Worm (Caenorhabditis elegans) whole organism, L3 larva: Measurements from ENCODE around the gene K02D10.4.
A peak's percentile ranks its signal among the peaks of the same experiment; 100 is the strongest.

Experiments used
- R02D3.7 ChIP-seq: fragments of 150-350 bp; optimal IDR thresholded peaks from 2 replicates; lab custom pipeline; 2014; ENCODE audit warnings: missing biosample characterization, missing genetic modification characterization
- aly-2 ChIP-seq: fragments of 150-350 bp; optimal IDR thresholded peaks from 2 replicates; lab custom pipeline; 2014; ENCODE audit warnings: missing biosample characterization, missing genetic modification characterization
- ama-1 ChIP-seq: fragments of 150-350 bp; optimal IDR thresholded peaks from 2 replicates; lab custom pipeline; 2018
- ceh-16 ChIP-seq: sonication (generic microtip); optimal IDR thresholded peaks from 2 replicates; lab custom pipeline; 2017; ENCODE audit warnings: missing biosample characterization, missing genetic modification characterization
- ceh-28 ChIP-seq: fragments of 150-350 bp; optimal IDR thresholded peaks from 2 replicates; lab custom pipeline; 2014; ENCODE audit warnings: missing biosample characterization, missing genetic modification reagents, missing genetic modification characterization
- ceh-82 ChIP-seq: fragments of 150-350 bp; optimal IDR thresholded peaks from 2 replicates; lab custom pipeline; 2014; ENCODE audit warnings: missing biosample characterization, missing genetic modification characterization
- ceh-9 ChIP-seq: sonication (generic microtip); optimal IDR thresholded peaks from 2 replicates; lab custom pipeline; 2018; ENCODE audit warnings: missing biosample characterization, missing genetic modification characterization
- daf-12 ChIP-seq: fragments of 150-350 bp; optimal IDR thresholded peaks from 2 replicates; lab custom pipeline; 2014; ENCODE audit warnings: missing biosample characterization, missing genetic modification reagents, missing genetic modification characterization
- egl-27 ChIP-seq: sonication (generic microtip); optimal IDR thresholded peaks from 4 replicates; lab custom pipeline; 2017; ENCODE audit warnings: missing biosample characterization, missing genetic modification reagents, missing genetic modification characterization
- egl-5 ChIP-seq: fragments of 150-350 bp; optimal IDR thresholded peaks from 2 replicates; lab custom pipeline; 2017; ENCODE audit warnings: missing biosample characterization, missing genetic modification reagents, missing genetic modification characterization, inconsistent platforms
- elt-1 ChIP-seq: fragments of 150-350 bp; optimal IDR thresholded peaks from 2 replicates; lab custom pipeline; 2014; ENCODE audit warnings: missing biosample characterization, missing genetic modification characterization
- elt-2 ChIP-seq: sonication (generic microtip); optimal IDR thresholded peaks from 2 replicates; lab custom pipeline; 2016; ENCODE audit warnings: missing genetic modification reagents, mild to moderate bottlenecking, missing genetic modification characterization, missing compliant biosample characterization
- elt-3 ChIP-seq, 3 experiments: fragments of 150-350 bp in 1 of 3; sonication (generic microtip) in 2 of 3; optimal IDR thresholded peaks; 2 replicates in 2 of 3; 4 replicates in 1 of 3; lab custom pipeline; 2014 to 2017; ENCODE audit warnings: missing biosample characterization in 3 of 3, missing genetic modification characterization in 3 of 3
- eor-1 ChIP-seq, 2 experiments: fragments of 150-350 bp; optimal IDR thresholded peaks; 2 replicates each; lab custom pipeline; 2014 to 2018; ENCODE audit warnings: missing biosample characterization in 2 of 2, missing genetic modification characterization in 2 of 2
- fkh-10 ChIP-seq: sonication (generic microtip); optimal IDR thresholded peaks from 2 replicates; lab custom pipeline; 2017; ENCODE audit warnings: missing biosample characterization, missing genetic modification reagents, missing genetic modification characterization
- fkh-2 ChIP-seq: fragments of 150-350 bp; optimal IDR thresholded peaks from 2 replicates; lab custom pipeline; 2014; ENCODE audit warnings: missing biosample characterization, missing genetic modification reagents, missing genetic modification characterization
- fos-1 ChIP-seq: fragments of 150-350 bp; optimal IDR thresholded peaks from 2 replicates; lab custom pipeline; 2014; ENCODE audit warnings: missing biosample characterization, missing genetic modification characterization
- hmg-11 ChIP-seq: sonication (generic microtip); optimal IDR thresholded peaks from 2 replicates; lab custom pipeline; 2016; ENCODE audit warnings: missing genetic modification characterization, missing compliant biosample characterization
- jun-1 ChIP-seq: fragments of 150-350 bp; optimal IDR thresholded peaks from 2 replicates; lab custom pipeline; 2014; ENCODE audit warnings: missing biosample characterization, missing genetic modification reagents, missing genetic modification characterization
- lin-15B ChIP-seq: fragments of 150-350 bp; optimal IDR thresholded peaks from 2 replicates; lab custom pipeline; 2014; ENCODE audit warnings: missing biosample characterization, missing genetic modification characterization
- lin-39 ChIP-seq: fragments of 150-350 bp; optimal IDR thresholded peaks from 2 replicates; lab custom pipeline; 2018; ENCODE audit warnings: missing biosample characterization, missing genetic modification reagents, missing genetic modification characterization
- lsy-12 ChIP-seq: sonication (generic microtip); optimal IDR thresholded peaks from 2 replicates; lab custom pipeline; 2016; ENCODE audit warnings: mild to moderate bottlenecking, missing genetic modification characterization, missing compliant biosample characterization
- mdl-1 ChIP-seq: fragments of 150-350 bp; optimal IDR thresholded peaks from 2 replicates; lab custom pipeline; 2014; ENCODE audit warnings: missing biosample characterization, missing genetic modification characterization
- mml-1 ChIP-seq: fragments of 150-350 bp; sonication (generic microtip); optimal IDR thresholded peaks from 3 replicates; lab custom pipeline; 2014; ENCODE audit warnings: missing biosample characterization, missing genetic modification characterization
- nfya-1 ChIP-seq: sonication (generic microtip); optimal IDR thresholded peaks from 2 replicates; lab custom pipeline; 2017; ENCODE audit warnings: missing genetic modification characterization, mild to moderate bottlenecking, missing compliant biosample characterization, antibody characterized with exemption, moderate library complexity; ENCODE audit not compliant: insufficient read depth
- nhr-11 ChIP-seq: fragments of 150-350 bp; optimal IDR thresholded peaks from 2 replicates; lab custom pipeline; 2014; ENCODE audit warnings: missing biosample characterization, missing genetic modification characterization
- nhr-12 ChIP-seq: fragments of 150-350 bp; optimal IDR thresholded peaks from 2 replicates; lab custom pipeline; 2014; ENCODE audit warnings: missing biosample characterization, missing genetic modification characterization
- nhr-23 ChIP-seq: fragments of 150-350 bp; optimal IDR thresholded peaks from 2 replicates; lab custom pipeline; 2014; ENCODE audit warnings: missing biosample characterization, missing genetic modification reagents, missing genetic modification characterization
- nhr-25 ChIP-seq: sonication (generic microtip); optimal IDR thresholded peaks from 2 replicates; lab custom pipeline; 2017; ENCODE audit warnings: missing biosample characterization, missing genetic modification characterization
- nhr-28 ChIP-seq: fragments of 150-350 bp; optimal IDR thresholded peaks from 2 replicates; lab custom pipeline; 2014; ENCODE audit warnings: missing biosample characterization, missing genetic modification characterization
- nhr-43 ChIP-seq: sonication (generic microtip); optimal IDR thresholded peaks from 2 replicates; lab custom pipeline; 2016; ENCODE audit warnings: mild to moderate bottlenecking, missing genetic modification characterization, missing compliant biosample characterization; ENCODE audit not compliant: poor library complexity, severe bottlenecking
- nhr-76 ChIP-seq: fragments of 150-350 bp; sonication (generic microtip); optimal IDR thresholded peaks from 5 replicates; lab custom pipeline; 2014; ENCODE audit warnings: missing biosample characterization, missing genetic modification characterization
- nhr-77 ChIP-seq: fragments of 150-350 bp; optimal IDR thresholded peaks from 2 replicates; lab custom pipeline; 2014; ENCODE audit warnings: missing biosample characterization, missing genetic modification characterization
- pha-4 ChIP-seq: fragments of 150-350 bp; optimal IDR thresholded peaks from 2 replicates; lab custom pipeline; 2014; ENCODE audit warnings: missing biosample characterization, missing genetic modification reagents, missing genetic modification characterization
- pqm-1 ChIP-seq: fragments of 150-350 bp; optimal IDR thresholded peaks from 2 replicates; lab custom pipeline; 2017; ENCODE audit warnings: missing biosample characterization, missing genetic modification characterization, inconsistent platforms
- sea-2 ChIP-seq: fragments of 150-350 bp; sonication (generic microtip); optimal IDR thresholded peaks from 4 replicates; lab custom pipeline; 2014; ENCODE audit warnings: missing biosample characterization, missing genetic modification reagents, missing genetic modification characterization
- skn-1 ChIP-seq: fragments of 150-350 bp; optimal IDR thresholded peaks from 2 replicates; lab custom pipeline; 2014; ENCODE audit warnings: missing biosample characterization, missing genetic modification characterization
- snpc-4 ChIP-seq: fragments of 150-350 bp; optimal IDR thresholded peaks from 2 replicates; lab custom pipeline; 2014; ENCODE audit warnings: missing biosample characterization, missing genetic modification characterization
- tbx-2 ChIP-seq: sonication (generic microtip); optimal IDR thresholded peaks from 2 replicates; lab custom pipeline; 2016; ENCODE audit warnings: mild to moderate bottlenecking, missing genetic modification characterization, missing compliant biosample characterization
- unc-39 ChIP-seq: sonication (generic microtip); optimal IDR thresholded peaks from 4 replicates; lab custom pipeline; 2017; ENCODE audit warnings: missing biosample characterization, missing genetic modification characterization
- unc-62 ChIP-seq: fragments of 150-350 bp; sonication (generic microtip); optimal IDR thresholded peaks from 4 replicates; lab custom pipeline; 2014; ENCODE audit warnings: missing biosample characterization, missing genetic modification reagents, missing genetic modification characterization
- zag-1 ChIP-seq: fragments of 150-350 bp; optimal IDR thresholded peaks from 2 replicates; lab custom pipeline; 2014; ENCODE audit warnings: missing biosample characterization, missing genetic modification characterization
- ztf-11 ChIP-seq: fragments of 150-350 bp; optimal IDR thresholded peaks from 2 replicates; lab custom pipeline; 2014; ENCODE audit warnings: missing biosample characterization, missing genetic modification characterization
- ztf-4 ChIP-seq: fragments of 150-350 bp; optimal IDR thresholded peaks from 2 replicates; lab custom pipeline; 2014; ENCODE audit warnings: missing biosample characterization, missing genetic modification characterization

The K02D10.4 gene

ce11 chrIII:8797211-8797733, 17.5 kb upstream of the K02D10.4 start:
- TF ChIP-seq tbx-2 (tag; lab: Kevin White, UChicago), result peak; percentile 75
- no peak for TF ChIP-seq ceh-9 (tag; lab: Kevin White, UChicago)
- peak; percentile 71 for TF ChIP-seq unc-62 (GFP tag; lab: Kevin White, UChicago)
- peak; percentile 89 for TF ChIP-seq nfya-1 (tag; lab: Kevin White, UChicago)
- no peak for TF ChIP-seq nhr-28
- TF ChIP-seq nhr-76, result peak; percentile 36
- TF ChIP-seq skn-1 (tag; lab: Kevin White, UChicago), result peak; percentile 76
- TF ChIP-seq fkh-10, result peak; percentile 73
- TF ChIP-seq ceh-16 (tag; lab: Kevin White, UChicago), result no peak
- peak; percentile 81 for TF ChIP-seq lsy-12 (tag; lab: Kevin White, UChicago)
- TF ChIP-seq R02D3.7, result peak; percentile 44
- TF ChIP-seq eor-1 (tag; optimal IDR thresholded peaks at IDR 0.05; lab: Kevin White, UChicago), result no peak
- peak; percentile 94 for TF ChIP-seq jun-1
- peak; percentile 92 for TF ChIP-seq nhr-25
- peak; percentile 90 for TF ChIP-seq mdl-1
- TF ChIP-seq zag-1 (tag; lab: Kevin White, UChicago), result no peak
- no peak for TF ChIP-seq unc-39 (tag; lab: Kevin White, UChicago)
- peak; percentile 49 for TF ChIP-seq lin-15B (tag; lab: Kevin White, UChicago)
- TF ChIP-seq aly-2 (tag; lab: Kevin White, UChicago), result no peak
- peak; percentile 18 for TF ChIP-seq nhr-77 (tag; lab: Kevin White, UChicago)
- peak; percentile 68 for TF ChIP-seq hmg-11
- TF ChIP-seq snpc-4 (tag; lab: Kevin White, UChicago), result peak; percentile 75
- TF ChIP-seq nhr-11 (tag; lab: Kevin White, UChicago), result peak; percentile 5
- peak; percentile 43 for TF ChIP-seq pha-4 (tag; lab: Kevin White, UChicago)
- peak; percentile 96 for TF ChIP-seq pqm-1 (tag; lab: Kevin White, UChicago)
- TF ChIP-seq nhr-23 (tag; lab: Kevin White, UChicago), result peak; percentile 68
- peak; percentile 96 for TF ChIP-seq elt-2 (tag; lab: Kevin White, UChicago)
- peak; percentile 42 for TF ChIP-seq ceh-82 (tag; lab: Kevin White, UChicago)
- peak; percentile 34 for TF ChIP-seq egl-5 (tag; lab: Kevin White, UChicago)
- peak; percentile 14 for TF ChIP-seq sea-2 (GFP tag; lab: Kevin White, UChicago)
- TF ChIP-seq elt-1 (tag; lab: Kevin White, UChicago), result peak; percentile 59
- TF ChIP-seq nhr-12 (tag; lab: Kevin White, UChicago), result no peak
- TF ChIP-seq fos-1 (tag; lab: Kevin White, UChicago), result peak; percentile 43
- TF ChIP-seq elt-3 (tag; optimal IDR thresholded peaks at IDR 0.05; lab: Kevin White, UChicago), result peak in 1 of 3 experiments; percentile 74
- peak; percentile 83 for TF ChIP-seq ceh-28
- no peak for TF ChIP-seq ama-1 (lab: Kevin White, UChicago)
- TF ChIP-seq egl-27 (tag; lab: Kevin White, UChicago), result peak; percentile 27
- TF ChIP-seq nhr-43 (tag; lab: Kevin White, UChicago), result peak; percentile 87
- TF ChIP-seq lin-39, result peak; percentile 93

- TF ChIP-seq pqm-1 (tag; lab: Kevin White, UChicago) (peak; percentile 85), sea-2 (GFP tag; lab: Kevin White, UChicago) (peak; percentile 94), ceh-9 (tag; lab: Kevin White, UChicago) (peak; percentile 53), unc-62 (GFP tag; lab: Kevin White, UChicago) (peak; percentile 95), hmg-11 (peak; percentile 100), nhr-23 (tag; lab: Kevin White, UChicago) (peak; percentile 99), fkh-10 (peak; percentile 95), nhr-12 (tag; lab: Kevin White, UChicago) (no peak), nfya-1 (tag; lab: Kevin White, UChicago) (peak; percentile 97), egl-27 (tag; lab: Kevin White, UChicago) (peak; percentile 88), eor-1 (tag; optimal IDR thresholded peaks at IDR 0.05; lab: Kevin White, UChicago) (peak in 1 of 2 experiments; percentile 41), ceh-16 (tag; lab: Kevin White, UChicago) (no peak), pha-4 (tag; lab: Kevin White, UChicago) (peak; percentile 90), ceh-82 (tag; lab: Kevin White, UChicago) (peak; percentile 91), daf-12 (tag; lab: Kevin White, UChicago) (peak; percentile 63), ztf-4 (tag; lab: Kevin White, UChicago) (peak; percentile 78), R02D3.7 (peak; percentile 83), ama-1 (lab: Kevin White, UChicago) (peak; percentile 60), aly-2 (tag; lab: Kevin White, UChicago) (no peak), lin-39 (peak; percentile 93), ceh-28 (peak; percentile 95), elt-3 (tag; optimal IDR thresholded peaks at IDR 0.05; lab: Kevin White, UChicago) (peak in 1 of 3 experiments; percentile 36), lsy-12 (tag; lab: Kevin White, UChicago) (peak; percentile 94), nhr-25 (peak; percentile 98), mml-1 (tag; lab: Kevin White, UChicago) (no peak), fkh-2 (tag; lab: Kevin White, UChicago) (no peak), jun-1 (peak; percentile 96), fos-1 (tag; lab: Kevin White, UChicago) (peak; percentile 53), lin-15B (tag; lab: Kevin White, UChicago) (peak; percentile 71), zag-1 (tag; lab: Kevin White, UChicago) (peak; percentile 87), nhr-11 (tag; lab: Kevin White, UChicago) (peak; percentile 93), snpc-4 (tag; lab: Kevin White, UChicago) (peak; percentile 97), nhr-76 (peak; percentile 2), nhr-43 (tag; lab: Kevin White, UChicago) (peak; percentile 97), nhr-28 (no peak), elt-2 (tag; lab: Kevin White, UChicago) (peak; percentile 66), ztf-11 (no peak), mdl-1 (peak; percentile 96), nhr-77 (tag; lab: Kevin White, UChicago) (peak; percentile 60), tbx-2 (tag; lab: Kevin White, UChicago) (peak; percentile 93)
Observed at ce11 chrIII:8795595-8796141, 15.9 kb upstream of the K02D10.4 start.
